Fruit fly (Drosophila melanogaster) whole organism, prepupa: ENCODE results near the gene Alp10.

Source experiments
- CG11294 ChIP-seq: fragments of 200-800 bp; sonication (Bioruptor generic); IDR thresholded peaks from 2 replicates; pipeline ENCODE4 v1.3.6; 2022; ENCODE audit warnings: missing biosample characterization, missing genetic modification characterization
- CG6854 ChIP-seq: fragments of 200-800 bp; sonication (Bioruptor generic); optimal IDR thresholded peaks from 2 replicates; lab custom pipeline; 2017; ENCODE audit warnings: missing biosample characterization, mild to moderate bottlenecking, missing genetic modification characterization
- Eip78C ChIP-seq: fragments of 200-800 bp; sonication (Bioruptor generic); peaks from one replicate; lab custom pipeline; 2016; ENCODE audit warnings: missing biosample characterization, missing genetic modification characterization
- OdsH ChIP-seq: fragments of 200-800 bp; sonication (Bioruptor generic); optimal IDR thresholded peaks from 3 replicates; lab custom pipeline; 2016; ENCODE audit warnings: missing biosample characterization, missing genetic modification characterization
- Sox14 ChIP-seq: fragments of 200-800 bp; sonication (Bioruptor generic); optimal IDR thresholded peaks from 3 replicates; lab custom pipeline; 2016; ENCODE audit warnings: missing biosample characterization, missing genetic modification characterization
- cyc ChIP-seq: fragments of 200-800 bp; sonication (Bioruptor generic); optimal IDR thresholded peaks from 3 replicates; lab custom pipeline; 2016; ENCODE audit warnings: missing biosample characterization, missing genetic modification characterization
- eg ChIP-seq: fragments of 200-800 bp; sonication (Bioruptor generic); IDR thresholded peaks from 3 replicates; pipeline ENCODE4 v1.3.6; 2022; ENCODE audit warnings: missing biosample characterization, missing genetic modification characterization
- esn ChIP-seq: fragments of 200-800 bp; sonication (Bioruptor generic); optimal IDR thresholded peaks from 2 replicates; lab custom pipeline; 2016; ENCODE audit warnings: missing biosample characterization, mild to moderate bottlenecking, missing genetic modification characterization, moderate library complexity
- fd59A ChIP-seq: fragments of 200-800 bp; sonication (Bioruptor generic); optimal IDR thresholded peaks from 2 replicates; lab custom pipeline; 2017; ENCODE audit warnings: missing biosample characterization, mild to moderate bottlenecking, missing genetic modification characterization, missing genetic modification reagents
- net ChIP-seq: fragments of 200-800 bp; sonication (Bioruptor generic); optimal IDR thresholded peaks from 3 replicates; lab custom pipeline; 2016; ENCODE audit warnings: missing biosample characterization, missing genetic modification characterization
- topi ChIP-seq: fragments of 200-800 bp; sonication (Bioruptor generic); optimal IDR thresholded peaks from 3 replicates; lab custom pipeline; 2016; ENCODE audit warnings: missing biosample characterization, missing genetic modification characterization

DNA sequence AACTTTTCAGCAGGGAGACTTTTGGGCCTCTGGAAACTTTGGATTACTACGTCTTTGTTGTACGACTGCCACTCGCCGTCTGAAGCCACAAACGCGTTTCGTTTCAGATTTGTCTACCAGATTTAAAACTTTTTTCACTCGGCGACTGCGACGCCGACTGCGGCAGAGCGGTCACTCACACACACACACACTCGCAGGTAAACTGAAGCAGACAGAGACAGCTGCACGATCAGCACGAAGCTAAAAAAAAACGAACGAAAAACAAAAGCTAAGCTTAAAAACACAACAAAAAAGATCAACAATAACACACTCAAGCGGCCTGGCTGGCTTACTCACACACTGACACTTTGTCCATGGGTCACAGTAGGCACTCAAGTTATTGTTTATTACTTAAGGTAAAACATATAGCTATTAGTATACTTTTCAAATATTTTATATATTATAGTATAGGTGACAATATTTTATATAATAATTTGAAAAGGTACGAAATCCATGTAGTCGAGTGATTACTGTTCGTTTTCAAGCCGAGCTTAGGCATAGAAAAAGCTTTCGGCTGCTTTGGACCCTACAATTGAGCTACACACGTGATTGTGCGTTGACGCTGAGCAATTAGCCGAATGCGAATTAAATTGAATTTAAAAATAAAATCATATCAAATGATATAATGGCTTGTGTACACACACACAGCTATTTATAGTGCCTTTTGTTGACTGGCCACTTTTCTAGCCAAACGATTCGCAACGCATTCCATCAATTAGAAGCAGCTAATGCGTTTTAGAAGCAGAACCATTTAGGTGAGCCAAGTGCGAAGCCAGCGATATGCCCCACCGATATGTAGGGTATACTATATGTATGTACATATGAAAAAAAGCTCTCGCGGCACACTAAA, 17.6 kb downstream of the Alp10 start, which contains the start of gene Msr-110:
- TF ChIP-seq net (peak; percentile 97), esn (GFP tag; lab: Kevin White, UChicago) (peak; percentile 86), cyc (GFP tag; lab: Kevin White, UChicago) (peak; percentile 69), Eip78C (peak; percentile 97), topi (GFP tag; lab: Kevin White, UChicago) (peak; percentile 86), fd59A (peak; percentile 86), eg (peak; percentile 95), Sox14 (GFP tag; lab: Kevin White, UChicago) (peak; percentile 78), OdsH (GFP tag; lab: Kevin White, UChicago) (peak; percentile 91), CG6854 (GFP tag; lab: Kevin White, UChicago) (peak; percentile 95), CG11294 (peak; percentile 92)
